Fruit fly (Drosophila melanogaster) whole organism, prepupa: ENCODE measurements around the gene hook.

ENCODE experiments used
- Blimp-1 ChIP-seq: fragments of 200-800 bp; sonication (Bioruptor generic); optimal IDR thresholded peaks from 3 replicates; lab custom pipeline; 2017; ENCODE audit warnings: missing biosample characterization, missing genetic modification characterization, mild to moderate bottlenecking, moderate library complexity, missing genetic modification reagents
- CG10669 ChIP-seq: fragments of 200-800 bp; sonication (Bioruptor generic); optimal IDR thresholded peaks from 3 replicates; lab custom pipeline; 2018; ENCODE audit warnings: missing biosample characterization, mild to moderate bottlenecking, missing genetic modification characterization, moderate library complexity
- CG11294 ChIP-seq: fragments of 200-800 bp; sonication (Bioruptor generic); IDR thresholded peaks from 2 replicates; pipeline ENCODE4 v1.3.6; 2022; ENCODE audit warnings: missing biosample characterization, missing genetic modification characterization
- CG11902 ChIP-seq: fragments of 200-800 bp; sonication (Bioruptor generic); optimal IDR thresholded peaks from 3 replicates; lab custom pipeline; 2016; ENCODE audit warnings: missing biosample characterization, missing genetic modification characterization
- CG1621 ChIP-seq: fragments of 200-800 bp; sonication (Bioruptor generic); optimal IDR thresholded peaks from 3 replicates; lab custom pipeline; 2018; ENCODE audit warnings: missing biosample characterization, mild to moderate bottlenecking, missing genetic modification characterization
- CG3032 ChIP-seq: fragments of 200-800 bp; optimal IDR thresholded peaks from 2 replicates; lab custom pipeline; 2019; ENCODE audit warnings: missing biosample characterization, mild to moderate bottlenecking, missing genetic modification characterization, moderate library complexity
- CG32006 ChIP-seq: fragments of 200-800 bp; sonication (Bioruptor generic); optimal IDR thresholded peaks from 3 replicates; lab custom pipeline; 2017; ENCODE audit warnings: missing biosample characterization, mild to moderate bottlenecking, missing genetic modification characterization
- CG34406 ChIP-seq: fragments of 200-800 bp; sonication (Bioruptor generic); optimal IDR thresholded peaks from 3 replicates; lab custom pipeline; 2016; ENCODE audit warnings: missing biosample characterization, missing genetic modification characterization
- CG4318 ChIP-seq: fragments of 200-800 bp; sonication (Bioruptor generic); optimal IDR thresholded peaks from 3 replicates; lab custom pipeline; 2017; ENCODE audit warnings: missing biosample characterization, mild to moderate bottlenecking, missing genetic modification characterization
- CG6163 ChIP-seq: fragments of 200-800 bp; sonication (Bioruptor generic); IDR thresholded peaks from 3 replicates; pipeline ENCODE4 v1.3.6; 2022; ENCODE audit warnings: missing biosample characterization, missing genetic modification characterization
- CG6276 ChIP-seq: fragments of 200-800 bp; sonication (Bioruptor generic); optimal IDR thresholded peaks from 2 replicates; lab custom pipeline; 2017; ENCODE audit warnings: missing biosample characterization, mild to moderate bottlenecking, missing genetic modification characterization
- CG6792 ChIP-seq: fragments of 200-800 bp; sonication (Bioruptor generic); optimal IDR thresholded peaks from 3 replicates; lab custom pipeline; 2016; ENCODE audit warnings: missing biosample characterization, missing genetic modification characterization
- CG6808 ChIP-seq: fragments of 200-800 bp; sonication (Bioruptor generic); optimal IDR thresholded peaks from 3 replicates; lab custom pipeline; 2017; ENCODE audit warnings: missing biosample characterization, missing genetic modification characterization, mild to moderate bottlenecking, moderate library complexity, missing genetic modification reagents
- CG7368 ChIP-seq: fragments of 200-800 bp; sonication (Bioruptor generic); optimal IDR thresholded peaks from 3 replicates; lab custom pipeline; 2016; ENCODE audit warnings: missing biosample characterization, missing genetic modification characterization
- CG8119 ChIP-seq: fragments of 200-800 bp; sonication (Bioruptor generic); IDR thresholded peaks from 3 replicates; pipeline ENCODE4 v1.3.6; 2022; ENCODE audit warnings: missing biosample characterization, missing genetic modification characterization
- CG8319 ChIP-seq: fragments of 200-800 bp; sonication (Bioruptor generic); optimal IDR thresholded peaks from 3 replicates; lab custom pipeline; 2016; ENCODE audit warnings: missing biosample characterization, missing genetic modification characterization
- CG8632 ChIP-seq: fragments of 200-800 bp; sonication (Bioruptor generic); optimal IDR thresholded peaks from 3 replicates; lab custom pipeline; 2016; ENCODE audit warnings: missing biosample characterization, missing genetic modification characterization
- CG9139 ChIP-seq: fragments of 200-800 bp; sonication (Bioruptor generic); optimal IDR thresholded peaks from 3 replicates; lab custom pipeline; 2017; ENCODE audit warnings: missing biosample characterization, mild to moderate bottlenecking, missing genetic modification characterization
- Eip75B ChIP-seq: fragments of 200-800 bp; sonication (Bioruptor generic); optimal IDR thresholded peaks from 3 replicates; lab custom pipeline; 2016; ENCODE audit warnings: missing biosample characterization, missing genetic modification characterization
- Eip93F ChIP-seq: fragments of 200-800 bp; sonication (Bioruptor generic); optimal IDR thresholded peaks from 2 replicates; lab custom pipeline; 2016; ENCODE audit warnings: missing biosample characterization, mild to moderate bottlenecking, missing genetic modification characterization
- Ets21C ChIP-seq: fragments of 200-800 bp; sonication (Bioruptor generic); optimal IDR thresholded peaks from 3 replicates; lab custom pipeline; 2016; ENCODE audit warnings: missing biosample characterization, missing genetic modification characterization
- Ets96B ChIP-seq: fragments of 200-800 bp; optimal IDR thresholded peaks from 2 replicates; lab custom pipeline; 2019; ENCODE audit warnings: missing biosample characterization, mild to moderate bottlenecking, missing genetic modification characterization, moderate library complexity
- Gug ChIP-seq: fragments of 200-800 bp; sonication (Bioruptor generic); IDR thresholded peaks from 2 replicates; pipeline ENCODE4 v1.3.6; 2022; ENCODE audit warnings: missing biosample characterization, missing genetic modification characterization
- Hr38 ChIP-seq: sonication (Bioruptor generic); optimal IDR thresholded peaks from 2 replicates; lab custom pipeline; 2016; ENCODE audit warnings: missing biosample characterization, missing genetic modification characterization
- Hr39 ChIP-seq: fragments of 200-800 bp; sonication (Bioruptor generic); optimal IDR thresholded peaks from 2 replicates; lab custom pipeline; 2016; ENCODE audit warnings: missing biosample characterization, missing genetic modification characterization
- Hr4 ChIP-seq: fragments of 200-800 bp; sonication (Bioruptor generic); optimal IDR thresholded peaks from 3 replicates; lab custom pipeline; 2016; ENCODE audit warnings: missing biosample characterization, missing genetic modification characterization
- Lpt ChIP-seq: fragments of 200-800 bp; sonication (Bioruptor generic); optimal IDR thresholded peaks from 3 replicates; lab custom pipeline; 2016; ENCODE audit warnings: missing biosample characterization, missing genetic modification characterization
- Met ChIP-seq: fragments of 200-800 bp; sonication (Bioruptor generic); optimal IDR thresholded peaks from 3 replicates; lab custom pipeline; 2016; ENCODE audit warnings: missing biosample characterization, missing genetic modification characterization
- OdsH ChIP-seq: fragments of 200-800 bp; sonication (Bioruptor generic); optimal IDR thresholded peaks from 3 replicates; lab custom pipeline; 2016; ENCODE audit warnings: missing biosample characterization, missing genetic modification characterization
- Smox ChIP-seq: fragments of 200-800 bp; sonication (Bioruptor generic); optimal IDR thresholded peaks from 3 replicates; lab custom pipeline; 2016; ENCODE audit warnings: missing biosample characterization, missing genetic modification characterization
- Sox102F ChIP-seq: fragments of 200-800 bp; sonication (Bioruptor generic); optimal IDR thresholded peaks from 2 replicates; lab custom pipeline; 2016; ENCODE audit warnings: missing biosample characterization, mild to moderate bottlenecking, missing genetic modification characterization
- Sox14 ChIP-seq: fragments of 200-800 bp; sonication (Bioruptor generic); optimal IDR thresholded peaks from 3 replicates; lab custom pipeline; 2016; ENCODE audit warnings: missing biosample characterization, missing genetic modification characterization
- achi ChIP-seq: fragments of 200-800 bp; sonication (Bioruptor generic); optimal IDR thresholded peaks from 3 replicates; lab custom pipeline; 2016; ENCODE audit warnings: missing biosample characterization, missing genetic modification characterization
- acj6 ChIP-seq: fragments of 200-800 bp; sonication (Bioruptor generic); optimal IDR thresholded peaks from 3 replicates; lab custom pipeline; 2016; ENCODE audit warnings: missing biosample characterization, missing genetic modification characterization
- cyc ChIP-seq: fragments of 200-800 bp; sonication (Bioruptor generic); optimal IDR thresholded peaks from 3 replicates; lab custom pipeline; 2016; ENCODE audit warnings: missing biosample characterization, missing genetic modification characterization
- dac ChIP-seq: fragments of 200-800 bp; sonication (Bioruptor generic); optimal IDR thresholded peaks from 2 replicates; lab custom pipeline; 2017; ENCODE audit warnings: missing biosample characterization, mild to moderate bottlenecking, missing genetic modification characterization
- dsx ChIP-seq: fragments of 200-800 bp; optimal IDR thresholded peaks from 3 replicates; lab custom pipeline; 2019; ENCODE audit warnings: missing biosample characterization, mild to moderate bottlenecking, missing genetic modification characterization, moderate library complexity; ENCODE audit not compliant: poor library complexity, severe bottlenecking
- eg ChIP-seq: fragments of 200-800 bp; sonication (Bioruptor generic); IDR thresholded peaks from 3 replicates; pipeline ENCODE4 v1.3.6; 2022; ENCODE audit warnings: missing biosample characterization, missing genetic modification characterization
- esn ChIP-seq: fragments of 200-800 bp; sonication (Bioruptor generic); optimal IDR thresholded peaks from 2 replicates; lab custom pipeline; 2016; ENCODE audit warnings: missing biosample characterization, mild to moderate bottlenecking, missing genetic modification characterization, moderate library complexity
- fd59A ChIP-seq: fragments of 200-800 bp; sonication (Bioruptor generic); optimal IDR thresholded peaks from 2 replicates; lab custom pipeline; 2017; ENCODE audit warnings: missing biosample characterization, mild to moderate bottlenecking, missing genetic modification characterization, missing genetic modification reagents
- fd85E ChIP-seq: fragments of 200-800 bp; sonication (Bioruptor generic); optimal IDR thresholded peaks from 3 replicates; lab custom pipeline; 2016; ENCODE audit warnings: missing biosample characterization, missing genetic modification characterization
- lz ChIP-seq: fragments of 200-800 bp; sonication (Bioruptor generic); optimal IDR thresholded peaks from 3 replicates; lab custom pipeline; 2016; ENCODE audit warnings: missing biosample characterization, missing genetic modification characterization
- net ChIP-seq: fragments of 200-800 bp; sonication (Bioruptor generic); optimal IDR thresholded peaks from 3 replicates; lab custom pipeline; 2016; ENCODE audit warnings: missing biosample characterization, missing genetic modification characterization
- pdm3 ChIP-seq: fragments of 200-800 bp; sonication (Bioruptor generic); optimal IDR thresholded peaks from 3 replicates; lab custom pipeline; 2016; ENCODE audit warnings: missing biosample characterization, missing genetic modification characterization
- salr ChIP-seq, 2 experiments: fragments of 200-800 bp; sonication (Bioruptor generic); optimal IDR thresholded peaks; 3 replicates each; lab custom pipeline; 2016 to 2018; ENCODE audit warnings: missing biosample characterization in 2 of 2, missing genetic modification characterization in 2 of 2, mild to moderate bottlenecking in 1 of 2
- spab ChIP-seq: fragments of 200-800 bp; sonication (Bioruptor generic); optimal IDR thresholded peaks from 2 replicates; lab custom pipeline; 2017; ENCODE audit warnings: missing biosample characterization, mild to moderate bottlenecking, missing genetic modification characterization, missing genetic modification reagents
- ss ChIP-seq, 2 experiments: fragments of 200-800 bp; sonication (Bioruptor generic); optimal IDR thresholded peaks; 2 replicates in 1 of 2; 3 replicates in 1 of 2; lab custom pipeline; 2017 to 2018; ENCODE audit warnings: mild to moderate bottlenecking in 2 of 2, missing biosample characterization in 2 of 2, missing genetic modification characterization in 2 of 2, moderate library complexity in 1 of 2
- svp ChIP-seq: fragments of 200-800 bp; sonication (Bioruptor generic); peaks from one replicate; lab custom pipeline; 2016; ENCODE audit warnings: missing biosample characterization, missing genetic modification characterization
- topi ChIP-seq: fragments of 200-800 bp; sonication (Bioruptor generic); optimal IDR thresholded peaks from 3 replicates; lab custom pipeline; 2016; ENCODE audit warnings: missing biosample characterization, missing genetic modification characterization
- vri ChIP-seq: fragments of 200-800 bp; sonication (Bioruptor generic); optimal IDR thresholded peaks from 3 replicates; lab custom pipeline; 2016; ENCODE audit warnings: missing biosample characterization, mild to moderate bottlenecking, missing genetic modification characterization

hook gene

dm6 chr2L:19014032-19014880 lies 19.0 kb downstream of the hook start:
- peak; percentile 70 for TF ChIP-seq CG6808 (GFP tag; lab: Kevin White, UChicago)
- TF ChIP-seq lz, result peak; percentile 22
- TF ChIP-seq net, result no peak
- TF ChIP-seq CG9139 (GFP tag; lab: Kevin White, UChicago), result peak; percentile 33
- no peak for TF ChIP-seq eg
- no peak for TF ChIP-seq dac (GFP tag; lab: Kevin White, UChicago)
- TF ChIP-seq CG6276, result peak; percentile 39
- peak; percentile 49 for TF ChIP-seq acj6 (GFP tag; lab: Kevin White, UChicago)
- TF ChIP-seq salr (GFP tag; optimal IDR thresholded peaks at IDR 0.05; lab: Kevin White, UChicago), result peak in 1 of 2 experiments; percentile 35
- peak; percentile 58 for TF ChIP-seq CG32006 (GFP tag; lab: Kevin White, UChicago)
- TF ChIP-seq Ets21C, result no peak
- peak; percentile 59 for TF ChIP-seq CG10669 (GFP tag; lab: Kevin White, UChicago)
- TF ChIP-seq Smox (GFP tag; lab: Kevin White, UChicago), result peak; percentile 28
- no peak for TF ChIP-seq Lpt (GFP tag; lab: Kevin White, UChicago)
- peak; percentile 11 for TF ChIP-seq Met (GFP tag; lab: Kevin White, UChicago)
- TF ChIP-seq pdm3 (GFP tag; lab: Kevin White, UChicago), result peak; percentile 19
- no peak for TF ChIP-seq CG11902 (GFP tag; lab: Kevin White, UChicago)
- TF ChIP-seq CG8119, result peak; percentile 40; the same call in 1 of the 3 replicates
- no peak for TF ChIP-seq CG8319
- peak; percentile 62 for TF ChIP-seq Ets96B
- TF ChIP-seq CG8632, result peak; percentile 44
- TF ChIP-seq CG1621 (tag; lab: Kevin White, UChicago), result no peak
- peak; percentile 29 for TF ChIP-seq CG6792 (GFP tag; lab: Kevin White, UChicago)
- no peak for TF ChIP-seq Sox14 (GFP tag; lab: Kevin White, UChicago)
- TF ChIP-seq Hr38, result no peak
- peak; percentile 34 for TF ChIP-seq topi (GFP tag; lab: Kevin White, UChicago)
- peak; percentile 54 for TF ChIP-seq esn (GFP tag; lab: Kevin White, UChicago)
- no peak for TF ChIP-seq Gug (GFP tag; lab: Robert Waterston, UW)
- TF ChIP-seq Eip93F (GFP tag; lab: Kevin White, UChicago), result no peak
- TF ChIP-seq ss (GFP tag; optimal IDR thresholded peaks at IDR 0.05; lab: Kevin White, UChicago), result peak; percentile 55 to 66
- no peak for TF ChIP-seq CG11294 (GFP tag; lab: Robert Waterston, UW)
- peak; percentile 48 for TF ChIP-seq spab (GFP tag; lab: Kevin White, UChicago)
- TF ChIP-seq OdsH (GFP tag; lab: Kevin White, UChicago), result peak; percentile 52
- TF ChIP-seq Sox102F (GFP tag; lab: Kevin White, UChicago), result peak; percentile 27
- peak; percentile 23 for TF ChIP-seq fd59A (GFP tag; lab: Kevin White, UChicago)
- TF ChIP-seq Hr39 (GFP tag; lab: Kevin White, UChicago), result no peak
- no peak for TF ChIP-seq fd85E (GFP tag; lab: Kevin White, UChicago)
- peak; percentile 15 for TF ChIP-seq CG4318 (GFP tag; lab: Kevin White, UChicago)
- peak; percentile 61 for TF ChIP-seq dsx (GFP tag; lab: Kevin White, UChicago)
- TF ChIP-seq Eip75B, result peak; percentile 14
- TF ChIP-seq CG34406 (GFP tag; lab: Kevin White, UChicago), result peak; percentile 19
- TF ChIP-seq Blimp-1 (GFP tag; lab: Kevin White, UChicago), result no peak
- peak; percentile 38 for TF ChIP-seq achi
- no peak for TF ChIP-seq vri (GFP tag; lab: Kevin White, UChicago)
- peak; percentile 73 for TF ChIP-seq svp (GFP tag; lab: Kevin White, UChicago)
- peak; percentile 11 for TF ChIP-seq cyc
- TF ChIP-seq CG7368 (GFP tag; lab: Kevin White, UChicago), result no peak
- TF ChIP-seq Hr4, result peak; percentile 39
- TF ChIP-seq CG6163, result no peak
- peak; percentile 66 for TF ChIP-seq CG3032
